Worm (Caenorhabditis elegans) whole organism, early embryonic: Measurements from ENCODE around the gene Y47D7A.2.

ENCODE experiments used
- B0310.2 ChIP-seq: sonication (generic microtip); optimal IDR thresholded peaks from 2 replicates; lab custom pipeline; 2016; ENCODE audit warnings: mild to moderate bottlenecking, missing genetic modification characterization, missing compliant biosample characterization
- F13C5.2 ChIP-seq: sonication (generic microtip); optimal IDR thresholded peaks from 2 replicates; lab custom pipeline; 2017; ENCODE audit warnings: mild to moderate bottlenecking, missing genetic modification characterization, inconsistent platforms, missing compliant biosample characterization
- aly-1 ChIP-seq: sonication (generic microtip); optimal IDR thresholded peaks from 2 replicates; lab custom pipeline; 2016; ENCODE audit warnings: missing genetic modification characterization, missing compliant biosample characterization
- ama-1 ChIP-seq: fragments of 150-350 bp; optimal IDR thresholded peaks from 2 replicates; lab custom pipeline; 2014
- ceh-13 ChIP-seq: fragments of 200-800 bp; sonication (Bioruptor generic); optimal IDR thresholded peaks from 2 replicates; lab custom pipeline; 2018; ENCODE audit warnings: mild to moderate bottlenecking, missing genetic modification characterization, missing compliant biosample characterization
- ceh-36 ChIP-seq: sonication (generic microtip); optimal IDR thresholded peaks from 2 replicates; lab custom pipeline; 2016; ENCODE audit warnings: missing genetic modification characterization, inconsistent platforms, missing compliant biosample characterization
- ets-7 ChIP-seq: sonication (generic microtip); optimal IDR thresholded peaks from 2 replicates; lab custom pipeline; 2016; ENCODE audit warnings: missing genotype, missing genetic modification characterization, missing compliant biosample characterization
- flt-1 ChIP-seq: fragments of 200-800 bp; sonication (Bioruptor generic); IDR thresholded peaks from 2 replicates; pipeline ENCODE4 v1.3.6; 2022; ENCODE audit warnings: missing genetic modification characterization, missing compliant biosample characterization
- hmbx-1 ChIP-seq: sonication (generic microtip); optimal IDR thresholded peaks from 2 replicates; lab custom pipeline; 2016; ENCODE audit warnings: mild to moderate bottlenecking, missing genetic modification characterization, missing compliant biosample characterization
- hmg-4 ChIP-seq: fragments of 200-800 bp; sonication (Bioruptor generic); optimal IDR thresholded peaks from 2 replicates; lab custom pipeline; 2018; ENCODE audit warnings: mild to moderate bottlenecking, missing genetic modification characterization, missing compliant biosample characterization
- hnd-1 ChIP-seq: sonication (generic microtip); optimal IDR thresholded peaks from 2 replicates; lab custom pipeline; 2016; ENCODE audit warnings: missing genetic modification characterization, missing compliant biosample characterization
- pes-1 ChIP-seq: fragments of 200-800 bp; sonication (Bioruptor generic); IDR thresholded peaks from 2 replicates; pipeline ENCODE4 v1.3.6; 2022; ENCODE audit warnings: missing genetic modification reagents, missing genetic modification characterization, missing compliant biosample characterization
- scrt-1 ChIP-seq: fragments of 200-800 bp; sonication (Bioruptor generic); IDR thresholded peaks from 2 replicates; pipeline ENCODE4 v1.3.6; 2022; ENCODE audit warnings: missing genetic modification characterization, missing compliant biosample characterization
- sea-1 ChIP-seq: fragments of 200-800 bp; sonication (Bioruptor generic); conservative IDR thresholded peaks from 2 replicates; pipeline ENCODE4 v1.3.6; 2022; ENCODE audit warnings: missing genetic modification characterization, missing compliant biosample characterization
- tbx-11 ChIP-seq: fragments of 200-800 bp; sonication (Bioruptor generic); IDR thresholded peaks from 2 replicates; pipeline ENCODE4 v1.3.6; 2022; ENCODE audit warnings: missing genetic modification characterization, missing compliant biosample characterization
- tbx-37 ChIP-seq: fragments of 200-800 bp; sonication (Bioruptor generic); conservative IDR thresholded peaks from 2 replicates; pipeline ENCODE4 v1.3.6; 2022; ENCODE audit warnings: missing genetic modification reagents, missing genetic modification characterization, missing compliant biosample characterization
- tra-4 ChIP-seq: sonication (generic microtip); optimal IDR thresholded peaks from 2 replicates; lab custom pipeline; 2017; ENCODE audit warnings: missing genetic modification characterization, missing compliant biosample characterization

Y47D7A.2 gene

DNA sequence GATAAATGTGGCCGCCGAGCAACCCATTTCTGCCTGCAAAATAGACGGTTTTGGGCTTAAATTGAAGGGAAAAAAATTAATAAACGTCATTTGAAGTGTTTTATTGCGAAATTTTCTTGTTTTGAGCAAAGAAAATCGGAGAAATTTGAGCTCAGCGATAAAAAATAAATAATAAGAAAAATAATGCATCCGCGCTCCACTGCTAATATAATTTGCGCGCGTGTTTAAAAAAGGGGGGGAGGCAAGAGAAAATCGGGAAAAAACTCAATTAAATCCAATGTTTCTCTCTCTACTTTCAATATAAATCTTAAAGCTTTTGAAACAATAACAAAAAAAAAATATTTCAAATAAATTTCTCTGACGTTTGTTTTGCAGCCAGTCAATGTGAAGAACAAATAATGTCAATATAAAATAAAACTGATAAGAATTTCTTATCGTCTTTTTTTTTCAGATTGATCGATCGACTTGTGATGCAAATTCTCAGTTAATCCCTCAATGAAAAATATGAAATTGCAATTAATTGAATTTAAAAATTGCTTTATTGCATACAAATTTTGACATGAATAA is 30.5 kb downstream of the Y47D7A.2 start, which contains the start of gene rft-2:
Gene rft-2 (minus strand): TSS at position 41 of the 567 bp plus-strand sequence.
- TF ChIP-seq F13C5.2 (tag; lab: Kevin White, UChicago) (peak; percentile 59), hmbx-1 (no peak)

DNA sequence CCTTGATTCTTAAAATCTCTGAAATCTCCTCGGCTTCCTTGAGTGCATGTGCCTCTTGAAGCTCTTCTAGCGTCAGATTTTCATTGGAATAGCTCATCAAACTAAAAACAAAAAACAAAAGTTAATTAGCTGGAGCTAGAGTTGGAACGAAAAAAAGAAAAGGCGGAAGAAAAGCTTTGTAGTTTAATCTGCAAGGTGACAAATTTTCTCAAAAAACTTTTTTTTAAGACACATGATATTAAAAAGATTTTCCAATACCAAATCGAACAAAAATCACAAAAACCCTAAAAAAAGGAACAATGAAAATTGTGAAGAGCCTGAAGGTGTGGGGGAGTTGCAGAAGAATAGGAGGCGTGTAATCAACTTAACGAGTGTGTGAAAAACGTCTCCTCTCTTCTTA is 34.6 kb downstream of the Y47D7A.2 start, which contains the start of gene gnrr-5:
Gene gnrr-5 (minus strand): TSS at position 101 of the 400 bp plus-strand sequence.
- no peak for TF ChIP-seq scrt-1 (GFP tag; lab: Robert Waterston, UW)
- TF ChIP-seq pes-1 (GFP tag; lab: Robert Waterston, UW) = no peak
- TF ChIP-seq ama-1 = no peak
- TF ChIP-seq aly-1 (tag; lab: Kevin White, UChicago) = no peak
- no peak for TF ChIP-seq tbx-11 (GFP tag; lab: Robert Waterston, UW)
- TF ChIP-seq hnd-1 = no peak
- TF ChIP-seq ceh-36 = no peak
- no peak for TF ChIP-seq tra-4
- TF ChIP-seq F13C5.2 (tag; lab: Kevin White, UChicago) = no peak
- no peak for TF ChIP-seq hmbx-1
- no peak for TF ChIP-seq ets-7
- no peak for TF ChIP-seq sea-1 (GFP tag; lab: Robert Waterston, UW)
- TF ChIP-seq tbx-37 (GFP tag; lab: Robert Waterston, UW) = no peak
- TF ChIP-seq flt-1 (GFP tag; lab: Robert Waterston, UW) = no peak
- no peak for TF ChIP-seq hmg-4
- TF ChIP-seq ceh-13 (GFP tag; lab: Kevin White, UChicago) = no peak
- TF ChIP-seq B0310.2 (tag; lab: Kevin White, UChicago) = no peak
